Fruit fly (Drosophila melanogaster): ENCODE results near the gene CG8519.

CG8519 gene

DNA sequence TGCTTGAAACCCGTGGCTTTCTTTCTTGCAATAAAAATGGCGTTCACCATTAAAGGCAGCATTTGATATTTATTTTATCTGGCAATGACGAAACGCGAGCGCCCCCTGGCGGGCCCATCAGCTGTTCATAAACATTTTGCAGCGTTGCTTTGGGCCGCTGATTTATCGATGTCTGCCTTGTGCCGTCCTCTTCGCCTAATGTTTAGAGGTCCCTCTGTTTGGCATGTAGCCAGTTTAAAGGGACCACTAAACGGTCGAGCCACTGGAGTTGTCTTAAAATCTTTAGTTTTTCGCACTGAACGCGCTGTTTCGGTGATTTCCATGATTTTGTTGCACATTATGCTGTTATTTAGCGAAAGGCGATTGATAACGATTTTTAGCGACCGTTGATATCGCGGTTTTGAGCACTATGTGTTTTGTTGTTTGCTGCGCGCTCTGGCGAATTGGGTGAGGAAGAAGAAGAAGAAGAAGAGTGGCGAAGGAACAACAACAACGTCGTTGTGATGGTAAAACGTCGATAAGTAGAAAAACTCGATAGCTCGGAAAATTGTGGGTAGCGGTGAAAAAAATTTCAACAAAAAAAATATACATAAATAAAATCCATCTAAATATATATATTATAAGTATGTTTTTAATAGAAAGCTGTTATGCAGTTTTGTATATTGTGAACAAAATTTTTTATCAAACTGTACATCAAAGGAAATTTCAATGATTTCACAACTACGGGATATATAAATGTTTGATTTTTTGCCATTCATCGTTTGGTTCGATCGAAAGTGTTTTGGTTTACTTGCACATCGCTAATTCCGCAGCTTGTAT is 47.8 kb downstream of the CG8519 start, which contains the start of the genes velo and Sbds (continued):
- no peak for TF ChIP-seq cwo (GFP tag; optimal IDR thresholded peaks at IDR 0.05)
- TF ChIP-seq psq (GFP tag; optimal IDR thresholded peaks at IDR 0.05) = peak; percentile 98
- peak; percentile 12 for TF ChIP-seq Chrac-16 (GFP tag; optimal IDR thresholded peaks at IDR 0.05)
- peak; percentile 58 for TF ChIP-seq CG15514 (GFP tag; optimal IDR thresholded peaks at IDR 0.05)
- peak; percentile 45 for TF ChIP-seq pb (GFP tag; optimal IDR thresholded peaks at IDR 0.05)
- TF ChIP-seq CG5953 (GFP tag; IDR thresholded peaks at IDR 0.05) = no peak
- no peak for TF ChIP-seq CG15479 (GFP tag; optimal IDR thresholded peaks at IDR 0.05)
- TF ChIP-seq bcd (GFP tag; optimal IDR thresholded peaks at IDR 0.05) = peak; percentile 24
- no peak for TF ChIP-seq CG10462 (GFP tag; optimal IDR thresholded peaks at IDR 0.05)
- peak; percentile 68 for TF ChIP-seq vnd (GFP tag; IDR thresholded peaks at IDR 0.05; ENCODE audit: partially characterized antibody)
- TF ChIP-seq CG6791 (GFP tag; IDR thresholded peaks at IDR 0.05; ENCODE audit: partially characterized antibody) = peak; percentile 76
- TF ChIP-seq CG30431 (GFP tag; optimal IDR thresholded peaks at IDR 0.05) = no peak
- peak; percentile 57 for TF ChIP-seq HmgD (GFP tag; optimal IDR thresholded peaks at IDR 0.05)
- no peak for TF ChIP-seq CG4328 (GFP tag; optimal IDR thresholded peaks at IDR 0.05)
- no peak for TF ChIP-seq org-1 (GFP tag; optimal IDR thresholded peaks at IDR 0.05)
- TF ChIP-seq YL-1 (GFP tag; optimal IDR thresholded peaks at IDR 0.05) = peak; percentile 89
- no peak for TF ChIP-seq CG15073 (GFP tag; optimal IDR thresholded peaks at IDR 0.05)
- no peak for TF ChIP-seq gcm (GFP tag; optimal IDR thresholded peaks at IDR 0.05)
- TF ChIP-seq Taf1 (GFP tag; IDR thresholded peaks at IDR 0.05) = no peak
- peak; percentile 12 for TF ChIP-seq CG10979 (tag; optimal IDR thresholded peaks at IDR 0.05)
- peak; percentile 52; the same call in 2 of the 3 replicates for TF ChIP-seq HLH4C (GFP tag; IDR thresholded peaks at IDR 0.05; ENCODE audit: partially characterized antibody)
- TF ChIP-seq shn (GFP tag; optimal IDR thresholded peaks at IDR 0.05) = no peak
- TF ChIP-seq MBD-R2 (GFP tag; IDR thresholded peaks at IDR 0.05) = 0 out of 2 replicates have a peak, but pooled peaks have one; percentile 10
- no peak for TF ChIP-seq fd64A (GFP tag; optimal IDR thresholded peaks at IDR 0.05)
- peak; percentile 11 for TF ChIP-seq CG10209 (GFP tag; optimal IDR thresholded peaks at IDR 0.05)
- no peak for TF ChIP-seq CrebB (tag; optimal IDR thresholded peaks at IDR 0.05)
- no peak for TF ChIP-seq Dek (tag; optimal IDR thresholded peaks at IDR 0.05)
- no peak for TF ChIP-seq CG12219 (GFP tag; optimal IDR thresholded peaks at IDR 0.05)
- TF ChIP-seq Dref (GFP tag; IDR thresholded peaks at IDR 0.05) = peak; percentile 86
- no peak for TF ChIP-seq croc (GFP tag; conservative IDR thresholded peaks at IDR 0.05)
- no peak for TF ChIP-seq ssp (GFP tag; IDR thresholded peaks at IDR 0.05)
- 0 out of 2 replicates have a peak, but pooled peaks have one; percentile 53 for TF ChIP-seq CG2129 (GFP tag; IDR thresholded peaks at IDR 0.05; ENCODE audit: partially characterized antibody)
- peak; percentile 12 for TF ChIP-seq CG12942 (GFP tag; optimal IDR thresholded peaks at IDR 0.05)
- TF ChIP-seq CG18262 (tag; optimal IDR thresholded peaks at IDR 0.05) = peak; percentile 50
- TF ChIP-seq CkIIα-i1 (GFP tag; IDR thresholded peaks at IDR 0.05) = no peak
- TF ChIP-seq ewg (GFP tag; optimal IDR thresholded peaks at IDR 0.05) = no peak
- TF ChIP-seq CG7745 (tag; optimal IDR thresholded peaks at IDR 0.05) = no peak
- no peak for TF ChIP-seq CG11560 (tag; IDR thresholded peaks at IDR 0.05)
- peak; percentile 69; the same call in 2 of the 3 replicates for TF ChIP-seq CG11456 (GFP tag; IDR thresholded peaks at IDR 0.05)
- TF ChIP-seq Jarid2 (GFP tag; optimal IDR thresholded peaks at IDR 0.05) = no peak
- peak; percentile 48 for TF ChIP-seq CG10267 (tag; optimal IDR thresholded peaks at IDR 0.05)
- no peak for TF ChIP-seq CG8478 (optimal IDR thresholded peaks at IDR 0.05)
- TF ChIP-seq CG10565 (GFP tag; optimal IDR thresholded peaks at IDR 0.05) = no peak
- peak; percentile 52 for TF ChIP-seq CG9727 (GFP tag; optimal IDR thresholded peaks at IDR 0.05)
- TF ChIP-seq Neu2 (GFP tag; optimal IDR thresholded peaks at IDR 0.05; ENCODE audit: borderline replicate concordance) = no peak
- no peak for TF ChIP-seq Vsx1 (GFP tag; optimal IDR thresholded peaks at IDR 0.05)
- TF ChIP-seq sima (GFP tag; optimal IDR thresholded peaks at IDR 0.05) = no peak
- TF ChIP-seq CG17829 (tag; optimal IDR thresholded peaks at IDR 0.05) = peak; percentile 47
- peak; percentile 42; the same call in 1 of the 2 replicates for TF ChIP-seq E2f2 (GFP tag; IDR thresholded peaks at IDR 0.05)

Measured in whole organism, embryonic.